Worm (Caenorhabditis elegans): ENCODE data around the gene K09F6.10.

DNA sequence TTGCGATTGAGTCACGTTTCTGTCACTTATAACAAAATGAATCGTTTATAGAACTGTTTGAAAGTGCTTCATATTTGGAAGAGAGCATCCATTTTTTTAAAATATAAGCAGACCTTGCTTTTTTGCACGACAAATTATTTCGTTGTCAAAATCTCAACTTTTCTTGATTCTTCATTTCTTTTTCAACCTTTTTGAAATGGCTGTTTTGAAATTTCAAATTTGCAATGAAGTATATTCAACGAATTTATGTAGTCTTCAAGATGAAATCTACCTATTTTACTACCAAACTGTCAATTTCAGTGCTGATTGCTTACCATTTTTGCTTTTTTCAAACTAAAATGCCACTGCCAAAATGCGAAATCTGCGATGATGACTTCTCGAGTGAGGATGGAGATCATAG is 18.1 kb upstream of the K09F6.10 start, which contains the start of gene B0281.3:
- TF ChIP-seq cog-1 (tag; optimal IDR thresholded peaks at IDR 0.05) (no peak), flt-1 (GFP tag; IDR thresholded peaks at IDR 0.05) (no peak)
